Fruit fly (Drosophila melanogaster): ENCODE data around the gene Surf4.

Surf4 gene

DNA sequence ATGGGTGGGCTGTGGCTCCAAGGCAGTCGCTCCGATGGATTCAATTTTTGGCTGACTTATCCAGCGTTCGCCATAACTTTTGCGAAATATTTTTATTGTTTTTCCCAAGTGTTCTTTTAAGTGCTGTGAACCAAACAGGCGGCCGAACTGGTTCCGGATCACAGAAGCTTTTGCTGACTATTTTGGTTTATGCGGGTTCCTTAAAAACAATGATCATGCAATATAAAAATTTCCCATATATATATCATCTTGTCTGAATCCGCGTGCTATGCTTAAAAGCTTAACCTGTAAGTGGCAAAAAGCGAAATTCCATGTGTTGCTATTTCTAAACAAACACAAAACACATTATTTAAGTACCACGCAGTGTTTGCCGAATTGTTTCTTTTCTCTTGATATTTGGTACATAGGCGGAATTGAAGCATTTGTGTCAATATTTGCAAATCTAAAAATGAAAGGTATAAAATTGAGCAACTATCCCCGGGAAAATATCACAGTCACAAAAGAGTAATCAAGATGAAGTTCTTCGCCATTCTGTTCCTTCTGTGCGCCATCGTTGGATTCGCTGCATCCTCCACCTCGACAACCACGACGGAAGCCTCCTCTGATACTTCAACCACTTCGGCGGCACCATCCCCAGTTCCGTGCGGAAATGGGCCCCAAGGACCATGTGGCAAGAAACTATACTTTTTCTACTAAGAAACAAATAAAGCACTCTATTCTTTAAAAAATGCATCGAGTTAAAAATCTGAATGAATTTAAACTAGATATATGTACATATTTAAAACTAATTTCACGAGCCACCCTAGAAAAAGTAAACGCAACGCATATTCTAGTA, 25.8 kb downstream of the Surf4 start, which contains the start of the genes CG6276 and CG44040:
Gene CG6276, minus strand, starts transcription at position 158 of the 835 bp plus-strand sequence.
Gene CG44040, plus strand, starts transcription at position 467 of the 835 bp plus-strand sequence.
- TF ChIP-seq CG9948 (tag; optimal IDR thresholded peaks at IDR 0.05) = peak; percentile 25
- peak; percentile 53; the same call in 2 of the 3 replicates for TF ChIP-seq CG4496 (GFP tag; IDR thresholded peaks at IDR 0.05)
- TF ChIP-seq CG12605 (GFP tag; IDR thresholded peaks at IDR 0.05) = 0 out of 2 replicates have a peak, but pooled peaks have one; percentile 9
- peak; percentile 44 for TF ChIP-seq CG17806 (tag; optimal IDR thresholded peaks at IDR 0.05)
- no peak for TF ChIP-seq Pif1A (GFP tag; optimal IDR thresholded peaks at IDR 0.05)
- no peak for TF ChIP-seq CG13204 (GFP tag; optimal IDR thresholded peaks at IDR 0.05)
- TF ChIP-seq CG8159 (tag; optimal IDR thresholded peaks at IDR 0.05) = peak; percentile 98
- peak; percentile 35 for TF ChIP-seq CG32121 (GFP tag; IDR thresholded peaks at IDR 0.05)
- TF ChIP-seq CG15710 (tag; optimal IDR thresholded peaks at IDR 0.05) = peak; percentile 46
- peak; percentile 73 for TF ChIP-seq Ets98B (GFP tag; IDR thresholded peaks at IDR 0.05)
- TF ChIP-seq rn (GFP tag; IDR thresholded peaks at IDR 0.05) = 0 out of 2 replicates have a peak, but pooled peaks have one; percentile 4
- TF ChIP-seq CG10348 (GFP tag; IDR thresholded peaks at IDR 0.05) = no peak
- peak; percentile 59 for TF ChIP-seq CG8301 (tag; optimal IDR thresholded peaks at IDR 0.05)
- peak; percentile 50 for TF ChIP-seq CG34367 (tag; optimal IDR thresholded peaks at IDR 0.05)
- peak; percentile 71 for TF ChIP-seq fd96Ca (GFP tag; IDR thresholded peaks at IDR 0.05)
- peak; percentile 61 for TF ChIP-seq Snoo (tag; optimal IDR thresholded peaks at IDR 0.05)
- no peak for TF ChIP-seq gl (tag; optimal IDR thresholded peaks at IDR 0.05)

DNA sequence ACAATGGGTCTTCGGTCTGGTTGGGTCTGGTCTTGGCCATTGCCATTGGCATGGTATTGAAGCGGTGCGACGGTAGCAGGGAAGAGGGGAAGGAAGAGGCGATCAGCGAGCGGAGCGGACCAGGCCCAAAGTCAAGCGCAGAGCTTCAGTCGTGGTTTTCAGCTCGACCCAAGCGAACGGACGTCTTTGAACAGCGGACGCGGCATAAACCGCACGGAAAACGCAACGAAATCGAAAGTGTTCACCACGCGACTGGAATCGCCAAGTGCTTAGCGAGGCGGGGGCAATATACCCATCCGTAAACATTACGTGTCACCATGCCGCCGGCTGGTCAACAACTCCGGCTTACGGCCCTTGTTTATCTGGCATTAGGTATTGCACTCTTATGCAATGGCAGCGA, 29.6 kb downstream of the Surf4 start, which contains the start of gene CG14866:
Gene CG14866, plus strand, starts transcription at position 146 of the 400 bp plus-strand sequence.
- TF ChIP-seq CG13204 (GFP tag; optimal IDR thresholded peaks at IDR 0.05) = no peak
- no peak for TF ChIP-seq CG10348 (GFP tag; IDR thresholded peaks at IDR 0.05)
- TF ChIP-seq Snoo (tag; optimal IDR thresholded peaks at IDR 0.05) = no peak
- no peak for TF ChIP-seq fd96Ca (GFP tag; IDR thresholded peaks at IDR 0.05)
- no peak for TF ChIP-seq CG15710 (tag; optimal IDR thresholded peaks at IDR 0.05)
- no peak for TF ChIP-seq CG9948 (tag; optimal IDR thresholded peaks at IDR 0.05)
- TF ChIP-seq CG17806 (tag; optimal IDR thresholded peaks at IDR 0.05) = no peak
- no peak for TF ChIP-seq CG8301 (tag; optimal IDR thresholded peaks at IDR 0.05)
- no peak for TF ChIP-seq CG32121 (GFP tag; IDR thresholded peaks at IDR 0.05)
- TF ChIP-seq rn (GFP tag; IDR thresholded peaks at IDR 0.05) = no peak
- no peak for TF ChIP-seq Pif1B (GFP tag; optimal IDR thresholded peaks at IDR 0.05)
- no peak for TF ChIP-seq CG12605 (GFP tag; IDR thresholded peaks at IDR 0.05)
- no peak for TF ChIP-seq EcR (GFP tag; optimal IDR thresholded peaks at IDR 0.05)

DNA sequence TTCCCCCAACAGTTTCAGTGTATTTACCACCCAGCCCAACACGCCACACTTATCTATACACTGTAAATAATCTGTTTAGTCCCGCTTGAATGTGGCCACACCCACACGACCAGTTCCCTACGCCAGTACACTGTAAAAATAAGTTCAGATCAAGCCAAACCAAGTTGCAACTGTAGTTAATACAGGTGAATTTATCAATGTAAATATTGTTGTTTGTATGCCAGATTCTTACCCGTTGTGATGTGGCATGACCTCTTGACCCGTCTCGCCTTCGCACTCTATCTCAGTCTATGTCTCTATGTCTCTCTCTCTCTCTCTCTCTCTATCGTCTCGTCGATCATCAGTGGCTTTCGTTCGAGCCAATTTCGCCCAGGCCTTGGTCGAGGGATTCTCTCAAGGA, 32.1 kb downstream of the Surf4 start:
- TF ChIP-seq CG12605 (GFP tag; IDR thresholded peaks at IDR 0.05) (no peak), Snoo (tag; optimal IDR thresholded peaks at IDR 0.05) (no peak), Pif1A (GFP tag; optimal IDR thresholded peaks at IDR 0.05) (no peak), CG10348 (GFP tag; IDR thresholded peaks at IDR 0.05) (no peak), EcR (GFP tag; optimal IDR thresholded peaks at IDR 0.05) (no peak), gl (tag; optimal IDR thresholded peaks at IDR 0.05) (no peak), D1 (tag; optimal IDR thresholded peaks at IDR 0.05) (no peak), rn (GFP tag; IDR thresholded peaks at IDR 0.05) (no peak), CG8159 (tag; optimal IDR thresholded peaks at IDR 0.05) (no peak), fd96Ca (GFP tag; IDR thresholded peaks at IDR 0.05) (no peak), CG13204 (GFP tag; optimal IDR thresholded peaks at IDR 0.05) (no peak), CG15710 (tag; optimal IDR thresholded peaks at IDR 0.05) (no peak), CG34367 (tag; optimal IDR thresholded peaks at IDR 0.05) (no peak), CG4496 (GFP tag; IDR thresholded peaks at IDR 0.05) (no peak), CG32121 (GFP tag; IDR thresholded peaks at IDR 0.05) (no peak), CG17806 (tag; optimal IDR thresholded peaks at IDR 0.05) (no peak), Pif1B (GFP tag; optimal IDR thresholded peaks at IDR 0.05) (no peak), Ets98B (GFP tag; IDR thresholded peaks at IDR 0.05) (no peak), CG8301 (tag; optimal IDR thresholded peaks at IDR 0.05) (no peak)

DNA sequence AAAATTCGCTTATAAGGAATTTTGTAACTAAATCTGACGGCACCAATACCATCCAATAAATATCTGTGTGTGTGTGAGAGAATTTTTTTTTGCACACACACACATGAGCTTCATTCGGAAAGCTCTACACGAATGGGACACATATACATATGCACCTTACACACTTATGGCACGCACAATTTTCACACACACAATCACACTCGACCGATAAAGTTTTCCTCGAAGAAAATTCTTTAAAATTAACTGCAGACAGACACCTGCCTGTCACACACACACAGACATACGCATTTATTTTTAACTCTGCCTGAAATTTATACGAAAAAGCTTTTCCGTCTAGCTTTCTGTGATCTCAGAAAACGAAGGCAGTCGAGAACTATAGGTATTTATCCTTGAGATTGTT, 35.3 kb downstream of the Surf4 start:
- no peak for TF ChIP-seq CG13204 (GFP tag; optimal IDR thresholded peaks at IDR 0.05)
- no peak for TF ChIP-seq D1 (tag; optimal IDR thresholded peaks at IDR 0.05)
- no peak for TF ChIP-seq CG17806 (tag; optimal IDR thresholded peaks at IDR 0.05)
- TF ChIP-seq CG8301 (tag; optimal IDR thresholded peaks at IDR 0.05) = no peak
- no peak for TF ChIP-seq fd96Ca (GFP tag; IDR thresholded peaks at IDR 0.05)
- no peak for TF ChIP-seq rn (GFP tag; IDR thresholded peaks at IDR 0.05)
- TF ChIP-seq CG10348 (GFP tag; IDR thresholded peaks at IDR 0.05) = no peak
- no peak for TF ChIP-seq CG14655 (GFP tag; optimal IDR thresholded peaks at IDR 0.05)
- no peak for TF ChIP-seq CG34367 (tag; optimal IDR thresholded peaks at IDR 0.05)

DNA sequence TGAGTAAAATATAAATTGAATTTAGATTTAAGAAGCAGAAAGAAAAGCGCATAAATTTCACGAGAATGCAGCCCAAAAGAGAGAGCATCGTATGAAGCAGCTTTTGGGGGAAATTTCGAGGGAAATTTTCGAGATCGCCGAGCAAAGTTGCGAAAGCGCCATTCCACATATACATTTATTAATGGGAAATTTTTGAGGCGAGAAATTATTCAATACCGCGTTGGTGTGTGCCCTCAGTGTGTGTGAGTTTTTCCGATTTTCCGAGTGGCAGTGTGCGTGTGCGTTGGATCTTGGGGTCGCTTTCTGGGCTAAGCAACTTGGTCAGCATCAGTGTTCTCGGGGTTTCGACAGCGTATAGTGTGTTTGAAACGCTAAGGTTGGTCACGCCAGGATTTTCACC, 36.1 kb downstream of the Surf4 start, which contains the start of gene Tm2:
Gene Tm2, plus strand, starts transcription at position 270 of the 400 bp plus-strand sequence.
- no peak for TF ChIP-seq CG9948 (tag; optimal IDR thresholded peaks at IDR 0.05)
- no peak for TF ChIP-seq Ets98B (GFP tag; IDR thresholded peaks at IDR 0.05)
- TF ChIP-seq CG34367 (tag; optimal IDR thresholded peaks at IDR 0.05) = no peak
- no peak for TF ChIP-seq CG32121 (GFP tag; IDR thresholded peaks at IDR 0.05)
- no peak for TF ChIP-seq Snoo (tag; optimal IDR thresholded peaks at IDR 0.05)
- TF ChIP-seq CG15710 (tag; optimal IDR thresholded peaks at IDR 0.05) = no peak
- TF ChIP-seq CG8301 (tag; optimal IDR thresholded peaks at IDR 0.05) = no peak
- TF ChIP-seq Pif1B (GFP tag; optimal IDR thresholded peaks at IDR 0.05) = no peak
- TF ChIP-seq CG14655 (GFP tag; optimal IDR thresholded peaks at IDR 0.05) = no peak
- no peak for TF ChIP-seq D1 (tag; optimal IDR thresholded peaks at IDR 0.05)
- no peak for TF ChIP-seq rn (GFP tag; IDR thresholded peaks at IDR 0.05)
- TF ChIP-seq CG13204 (GFP tag; optimal IDR thresholded peaks at IDR 0.05) = no peak
- no peak for TF ChIP-seq CG17806 (tag; optimal IDR thresholded peaks at IDR 0.05)
- no peak for TF ChIP-seq CG10348 (GFP tag; IDR thresholded peaks at IDR 0.05)

All from whole organism, pupa.